Fruit fly (Drosophila melanogaster) whole organism: Measurements from ENCODE around the gene CG31275.

Source experiments
- Dll ChIP-seq: fragments of >200 bp; optimal IDR thresholded peaks from 2 replicates; lab custom pipeline; 2017
- pan ChIP-seq: fragments of >200 bp; optimal IDR thresholded peaks from 2 replicates; lab custom pipeline; 2017

- TF ChIP-seq pan (lab: Kevin White, UChicago) (no peak), Dll (peak; percentile 21)
These were observed 31.3 kb upstream of the CG31275 start for dm6 chr3R:16782401-16782800.
